Worm (Caenorhabditis elegans): Measurements from ENCODE around the gene cox-6B.

DNA sequence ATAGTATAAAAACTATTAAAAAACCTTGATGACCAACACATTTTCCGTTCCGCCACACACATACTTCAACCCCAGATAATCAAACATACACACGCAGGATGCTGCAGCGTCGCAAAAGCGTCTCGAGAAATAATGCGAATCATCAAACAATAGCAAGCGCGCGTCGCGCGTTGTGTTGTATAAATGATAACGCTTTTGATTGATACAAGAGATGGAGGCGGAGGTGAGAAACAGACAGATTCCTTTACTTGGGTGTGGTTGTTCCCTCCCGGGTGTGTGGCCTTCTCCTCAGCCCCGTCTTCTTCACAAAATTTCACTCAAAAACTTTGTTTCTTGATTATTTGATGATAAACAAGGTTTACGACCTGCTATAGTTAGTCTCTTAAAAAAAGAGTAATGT, 23.4 kb upstream of the cox-6B start:
- TF ChIP-seq skn-1 (tag; optimal IDR thresholded peaks at IDR 0.05) (no peak), pqm-1 (tag; optimal IDR thresholded peaks at IDR 0.05) (peak; percentile 59), nhr-28 (tag; optimal IDR thresholded peaks at IDR 0.05) (peak; percentile 75), ama-1 (optimal IDR thresholded peaks at IDR 0.05) (no peak), D1046.2 (GFP tag; IDR thresholded peaks at IDR 0.05) (no peak), sdz-12 (GFP tag; optimal IDR thresholded peaks at IDR 0.05) (no peak), snpc-4 (tag; optimal IDR thresholded peaks at IDR 0.05) (no peak), nhr-77 (tag; optimal IDR thresholded peaks at IDR 0.05) (no peak), dmd-6 (GFP tag; IDR thresholded peaks at IDR 0.05) (peak; percentile 50)

All from whole organism, L4 larva.